Fruit fly (Drosophila melanogaster) whole organism, wandering third instar larva: ENCODE data around the gene CG46459.

Experiments
- Abd-B ChIP-seq: fragments of >200 bp; optimal IDR thresholded peaks from 2 replicates; lab custom pipeline; 2017; ENCODE audit warnings: missing biosample characterization, missing genetic modification characterization
- CrebA ChIP-seq: fragments of 200-800 bp; sonication (Bioruptor generic); optimal IDR thresholded peaks from 2 replicates; lab custom pipeline; 2016; ENCODE audit warnings: missing biosample characterization, mild to moderate bottlenecking, missing genetic modification characterization, borderline replicate concordance
- Dfd ChIP-seq: fragments of >200 bp; optimal IDR thresholded peaks from 2 replicates; lab custom pipeline; 2017; ENCODE audit warnings: missing biosample characterization, missing genetic modification characterization
- Dif ChIP-seq: fragments of 200-275, 200-300 bp; sonication (Bioruptor generic); optimal IDR thresholded peaks from 2 replicates; lab custom pipeline; 2018; ENCODE audit warnings: missing biosample characterization, missing genetic modification characterization; ENCODE audit not compliant: partially characterized antibody
- GATAd ChIP-seq: sonication (Bioruptor generic); optimal IDR thresholded peaks from 2 replicates; lab custom pipeline; 2016; ENCODE audit warnings: missing biosample characterization, missing genetic modification characterization
- HLH106 ChIP-seq: fragments of 200-800 bp; optimal IDR thresholded peaks from 3 replicates; lab custom pipeline; 2019; ENCODE audit warnings: missing biosample characterization, mild to moderate bottlenecking, missing genetic modification characterization, moderate library complexity
- Hnf4 ChIP-seq: fragments of 200-800 bp; sonication (Bioruptor generic); optimal IDR thresholded peaks from 2 replicates; lab custom pipeline; 2016; ENCODE audit warnings: missing biosample characterization, mild to moderate bottlenecking, missing genetic modification characterization
- Hr83 ChIP-seq: fragments of 200-300 bp; sonication (Bioruptor generic); optimal IDR thresholded peaks from 2 replicates; lab custom pipeline; 2016; ENCODE audit warnings: missing biosample characterization, mild to moderate bottlenecking, missing genetic modification characterization, moderate library complexity; ENCODE audit not compliant: poor library complexity, severe bottlenecking
- Mio ChIP-seq: sonication (Bioruptor generic); optimal IDR thresholded peaks from 2 replicates; lab custom pipeline; 2016; ENCODE audit warnings: missing biosample characterization, missing genetic modification characterization
- Myc ChIP-seq: fragments of >200 bp; optimal IDR thresholded peaks from 2 replicates; lab custom pipeline; 2017
- OdsH ChIP-seq: fragments of 200-800 bp; sonication (Bioruptor generic); optimal IDR thresholded peaks from 2 replicates; lab custom pipeline; 2016; ENCODE audit warnings: missing biosample characterization, mild to moderate bottlenecking, missing genetic modification characterization
- Rel ChIP-seq, 2 experiments: fragments of 200-800 bp; sonication (Bioruptor generic) in 1 of 2; optimal IDR thresholded peaks; 2 replicates in 1 of 2; 3 replicates in 1 of 2; lab custom pipeline; 2016 to 2019; ENCODE audit warnings: mild to moderate bottlenecking in 2 of 2, missing biosample characterization in 2 of 2, missing genetic modification characterization in 2 of 2, moderate library complexity in 1 of 2
- Sp1 ChIP-seq: fragments of 200-800 bp; sonication (Bioruptor generic); optimal IDR thresholded peaks from 3 replicates; lab custom pipeline; 2019; ENCODE audit warnings: missing biosample characterization, mild to moderate bottlenecking, missing genetic modification characterization, moderate library complexity
- Vsx2 ChIP-seq: fragments of 200-300, 225-300 bp; sonication (Bioruptor generic); optimal IDR thresholded peaks from 2 replicates; lab custom pipeline; 2018; ENCODE audit warnings: missing biosample characterization, missing genetic modification characterization; ENCODE audit not compliant: partially characterized antibody
- br ChIP-seq: fragments of 200-800 bp; sonication (Bioruptor generic); optimal IDR thresholded peaks from 2 replicates; lab custom pipeline; 2016; ENCODE audit warnings: missing biosample characterization, missing genetic modification characterization
- dl ChIP-seq, 2 experiments: fragments of 175-275, 200-275 bp in 1 of 2; fragments of 200-275 bp in 1 of 2; sonication (Bioruptor generic); optimal IDR thresholded peaks; lab custom pipeline; 2018; ENCODE audit warnings: mild to moderate bottlenecking in 2 of 2, missing biosample characterization in 2 of 2, missing genetic modification characterization in 2 of 2, moderate library complexity in 2 of 2; ENCODE audit not compliant: partially characterized antibody in 2 of 2, insufficient read depth in 1 of 2
- dmrt93B ChIP-seq: fragments of 200-800 bp; sonication (Bioruptor generic); optimal IDR thresholded peaks from 2 replicates; lab custom pipeline; 2018; ENCODE audit warnings: missing biosample characterization, mild to moderate bottlenecking, missing genetic modification characterization
- dsf ChIP-seq: sonication (Bioruptor generic); optimal IDR thresholded peaks from 2 replicates; lab custom pipeline; 2016; ENCODE audit warnings: missing biosample characterization, missing genetic modification characterization, borderline replicate concordance
- ey ChIP-seq: fragments of 200-800 bp; sonication (Bioruptor generic); optimal IDR thresholded peaks from 2 replicates; lab custom pipeline; 2016; ENCODE audit warnings: missing biosample characterization, missing genetic modification characterization
- foxo ChIP-seq, 2 experiments: fragments of 200-800 bp; sonication (Bioruptor generic); optimal IDR thresholded peaks; 2 replicates in 1 of 2; 3 replicates in 1 of 2; lab custom pipeline; 2016 to 2017; ENCODE audit warnings: missing biosample characterization in 2 of 2, missing genetic modification characterization in 2 of 2
- fru ChIP-seq: fragments of 200-800 bp; sonication (Bioruptor generic); optimal IDR thresholded peaks from 3 replicates; lab custom pipeline; 2016; ENCODE audit warnings: missing biosample characterization, mild to moderate bottlenecking, missing genetic modification characterization
- h ChIP-seq: fragments of 200-800 bp; sonication (Bioruptor generic); optimal IDR thresholded peaks from 3 replicates; lab custom pipeline; 2016; ENCODE audit warnings: missing biosample characterization, mild to moderate bottlenecking, missing genetic modification characterization
- jim ChIP-seq: fragments of 175-275, 200-325 bp; sonication (Bioruptor generic); optimal IDR thresholded peaks from 2 replicates; lab custom pipeline; 2016; ENCODE audit warnings: missing biosample characterization, mild to moderate bottlenecking, missing genetic modification characterization
- lola ChIP-seq: fragments of >200 bp; optimal IDR thresholded peaks from 2 replicates; lab custom pipeline; 2017; ENCODE audit warnings: missing biosample characterization, missing genetic modification characterization
- psq ChIP-seq: fragments of 200-800 bp; sonication (Bioruptor generic); optimal IDR thresholded peaks from 3 replicates; lab custom pipeline; 2017; ENCODE audit warnings: missing biosample characterization, mild to moderate bottlenecking, missing genetic modification characterization, moderate library complexity
- rgr ChIP-seq: fragments of 200-800 bp; sonication (Bioruptor generic); optimal IDR thresholded peaks from 3 replicates; lab custom pipeline; 2016; ENCODE audit warnings: missing biosample characterization, mild to moderate bottlenecking, missing genetic modification characterization
- sage ChIP-seq: fragments of 200-800 bp; sonication (Bioruptor generic); optimal IDR thresholded peaks from 2 replicates; lab custom pipeline; 2016; ENCODE audit warnings: missing biosample characterization, mild to moderate bottlenecking, missing genetic modification characterization
- sv ChIP-seq: fragments of 200-800 bp; sonication (Bioruptor generic); optimal IDR thresholded peaks from 3 replicates; lab custom pipeline; 2016; ENCODE audit warnings: missing biosample characterization, missing genetic modification characterization
- tai ChIP-seq: sonication (Bioruptor generic); optimal IDR thresholded peaks from 2 replicates; lab custom pipeline; 2016; ENCODE audit warnings: missing biosample characterization, missing genetic modification characterization
- usp ChIP-seq: fragments of >200 bp; optimal IDR thresholded peaks from 2 replicates; lab custom pipeline; 2017; ENCODE audit warnings: missing biosample characterization, missing genetic modification characterization
- woc ChIP-seq: sonication (Bioruptor generic); optimal IDR thresholded peaks from 2 replicates; lab custom pipeline; 2016; ENCODE audit warnings: missing biosample characterization, mild to moderate bottlenecking, missing genetic modification characterization

CG46459 gene

DNA sequence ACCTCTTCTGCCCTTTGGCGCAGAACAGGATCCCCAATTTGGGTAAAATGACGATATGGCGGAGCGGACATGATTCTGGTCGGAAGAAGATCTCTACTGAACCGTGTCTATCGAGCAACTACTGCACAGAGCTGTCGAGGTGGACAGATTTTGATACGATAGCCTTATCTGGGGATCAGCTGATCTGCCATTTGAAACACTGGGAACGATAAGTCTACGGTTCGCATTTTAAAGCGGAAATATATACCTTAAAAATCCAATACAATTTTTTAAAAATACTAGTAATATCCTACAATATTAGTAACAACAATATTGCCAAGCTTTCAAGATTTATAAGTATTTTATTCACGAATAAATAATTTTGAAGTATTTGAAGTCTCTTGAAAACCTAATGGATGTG lies 12.8 kb downstream of the CG46459 start, which contains the start of gene CG31373:
Gene CG31373 (minus strand): TSS at position 101 of the 400 bp plus-strand sequence.
- TF ChIP-seq Hr83 (GFP tag; lab: Kevin White, UChicago) (no peak), lola (GFP tag; lab: Kevin White, UChicago) (no peak), psq (GFP tag; lab: Kevin White, UChicago) (no peak), woc (no peak), GATAd (no peak), foxo (GFP tag; optimal IDR thresholded peaks at IDR 0.05; lab: Kevin White, UChicago) (no peak), h (no peak)

dm6 chr3R:10711148-10711547 lies 14.7 kb downstream of the CG46459 start, which contains the start of gene CG14689:
Gene CG14689 (minus strand): TSS chr3R:10711248.
- TF ChIP-seq sage (GFP tag; lab: Kevin White, UChicago): no peak
- no peak for TF ChIP-seq Dif
- no peak for TF ChIP-seq jim (GFP tag; lab: Kevin White, UChicago)
- no peak for TF ChIP-seq Vsx2 (GFP tag; lab: Kevin White, UChicago)
- no peak for TF ChIP-seq rgr (GFP tag; lab: Kevin White, UChicago)
- no peak for TF ChIP-seq foxo (GFP tag; optimal IDR thresholded peaks at IDR 0.05; lab: Kevin White, UChicago)
- no peak for TF ChIP-seq woc
- TF ChIP-seq Rel (GFP tag; optimal IDR thresholded peaks at IDR 0.05; lab: Kevin White, UChicago): no peak
- TF ChIP-seq Rel (tag; optimal IDR thresholded peaks at IDR 0.05; lab: Kevin White, UChicago): no peak

DNA sequence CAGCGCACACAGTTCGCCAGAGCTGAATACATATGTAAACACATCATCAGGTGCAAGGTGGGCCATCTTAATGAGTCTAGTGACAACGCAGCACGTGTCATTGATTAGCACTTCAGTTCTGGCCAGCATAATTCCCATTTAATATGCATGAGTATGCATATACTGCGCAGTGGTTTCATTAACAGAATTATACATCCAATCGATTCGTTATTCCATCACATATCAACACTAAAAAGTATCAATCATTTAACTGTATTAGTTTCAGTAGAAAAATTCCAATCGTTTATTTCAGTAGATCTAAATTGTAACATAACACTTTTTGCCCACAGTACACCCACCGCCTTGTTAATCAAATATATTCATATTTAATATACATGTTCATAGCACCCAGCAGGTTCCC lies 18.1 kb downstream of the CG46459 start, which contains the start of gene CG4073:
Gene CG4073 (plus strand): TSS at position 301 of the 400 bp plus-strand sequence.
- TF ChIP-seq jim (GFP tag; lab: Kevin White, UChicago): no peak
- no peak for TF ChIP-seq Sp1
- no peak for TF ChIP-seq Mio (GFP tag; lab: Kevin White, UChicago)
- TF ChIP-seq HLH106 (tag; lab: Kevin White, UChicago): no peak
- TF ChIP-seq Hnf4 (GFP tag; lab: Kevin White, UChicago): no peak
- TF ChIP-seq Dfd (GFP tag; lab: Kevin White, UChicago): no peak
- no peak for TF ChIP-seq sv
- no peak for TF ChIP-seq Abd-B (GFP tag; lab: Kevin White, UChicago)
- TF ChIP-seq dl (GFP tag; optimal IDR thresholded peaks at IDR 0.05; lab: Kevin White, UChicago; ENCODE audit: insufficient read depth in 1 of 2, partially characterized antibody in 2 of 2): no peak
- TF ChIP-seq CrebA (GFP tag; lab: Kevin White, UChicago): no peak

dm6 chr3R:10726714-10727113 lies 30.3 kb downstream of the CG46459 start:
- TF ChIP-seq Dif: no peak
- TF ChIP-seq Hnf4 (GFP tag; lab: Kevin White, UChicago): no peak
- no peak for TF ChIP-seq foxo (GFP tag; optimal IDR thresholded peaks at IDR 0.05; lab: Kevin White, UChicago)
- TF ChIP-seq Abd-B (GFP tag; lab: Kevin White, UChicago): no peak
- TF ChIP-seq Vsx2 (GFP tag; lab: Kevin White, UChicago): no peak
- no peak for TF ChIP-seq h
- no peak for TF ChIP-seq lola (GFP tag; lab: Kevin White, UChicago)
- no peak for TF ChIP-seq Myc (lab: Kevin White, UChicago)
- TF ChIP-seq usp (GFP tag; lab: Kevin White, UChicago): no peak
- no peak for TF ChIP-seq fru
- no peak for TF ChIP-seq Sp1
- no peak for TF ChIP-seq sv
- TF ChIP-seq dmrt93B (GFP tag; lab: Kevin White, UChicago): no peak
- no peak for TF ChIP-seq sage (GFP tag; lab: Kevin White, UChicago)
- no peak for TF ChIP-seq dl (GFP tag; optimal IDR thresholded peaks at IDR 0.05; lab: Kevin White, UChicago; ENCODE audit: insufficient read depth in 1 of 2, partially characterized antibody in 2 of 2)
- no peak for TF ChIP-seq tai (GFP tag; lab: Kevin White, UChicago)
- no peak for TF ChIP-seq br
- TF ChIP-seq OdsH: no peak
- no peak for TF ChIP-seq ey (GFP tag; lab: Kevin White, UChicago)
- no peak for TF ChIP-seq dsf (GFP tag; lab: Kevin White, UChicago)

DNA sequence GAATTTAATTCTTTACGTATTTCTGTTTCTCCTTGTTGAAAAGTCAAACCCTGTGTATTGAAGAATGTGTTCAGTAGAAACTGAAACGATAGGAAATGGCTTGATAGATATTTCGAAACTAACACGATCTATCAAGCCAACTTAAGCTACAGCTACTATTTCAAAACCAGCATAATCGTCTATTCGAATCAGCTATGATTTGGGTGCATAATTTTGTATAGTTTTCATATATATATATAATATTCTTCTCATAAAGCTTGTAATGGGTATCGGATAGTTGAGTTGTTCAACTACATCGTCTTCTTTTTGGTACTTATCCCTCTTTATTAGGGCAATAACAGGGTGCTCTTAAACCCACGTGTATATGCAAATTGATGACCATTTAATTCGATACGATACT lies 39.4 kb downstream of the CG46459 start, which contains the start of gene tomboy20:
Gene tomboy20 (minus strand): TSS at position 101 of the 400 bp plus-strand sequence.
- TF ChIP-seq foxo (GFP tag; optimal IDR thresholded peaks at IDR 0.05; lab: Kevin White, UChicago) (no peak), Dif (no peak), psq (GFP tag; lab: Kevin White, UChicago) (no peak)
- TF ChIP-seq, all 38 proteins: peak for 0
